Worm (Caenorhabditis elegans) whole organism, early embryonic: ENCODE data around the gene pptr-2.

Experiments used
- B0310.2 ChIP-seq: sonication (generic microtip); optimal IDR thresholded peaks from 2 replicates; lab custom pipeline; 2016; ENCODE audit warnings: mild to moderate bottlenecking, missing genetic modification characterization, missing compliant biosample characterization
- aly-1 ChIP-seq: sonication (generic microtip); optimal IDR thresholded peaks from 2 replicates; lab custom pipeline; 2016; ENCODE audit warnings: missing genetic modification characterization, missing compliant biosample characterization
- ama-1 ChIP-seq: fragments of 150-350 bp; optimal IDR thresholded peaks from 2 replicates; lab custom pipeline; 2014
- ceh-13 ChIP-seq: fragments of 200-800 bp; sonication (Bioruptor generic); optimal IDR thresholded peaks from 2 replicates; lab custom pipeline; 2018; ENCODE audit warnings: mild to moderate bottlenecking, missing genetic modification characterization, missing compliant biosample characterization
- ceh-36 ChIP-seq: sonication (generic microtip); optimal IDR thresholded peaks from 2 replicates; lab custom pipeline; 2016; ENCODE audit warnings: missing genetic modification characterization, inconsistent platforms, missing compliant biosample characterization
- ets-7 ChIP-seq: sonication (generic microtip); optimal IDR thresholded peaks from 2 replicates; lab custom pipeline; 2016; ENCODE audit warnings: missing genotype, missing genetic modification characterization, missing compliant biosample characterization
- flt-1 ChIP-seq: fragments of 200-800 bp; sonication (Bioruptor generic); IDR thresholded peaks from 2 replicates; pipeline ENCODE4 v1.3.6; 2022; ENCODE audit warnings: missing genetic modification characterization, missing compliant biosample characterization
- pes-1 ChIP-seq: fragments of 200-800 bp; sonication (Bioruptor generic); IDR thresholded peaks from 2 replicates; pipeline ENCODE4 v1.3.6; 2022; ENCODE audit warnings: missing genetic modification reagents, missing genetic modification characterization, missing compliant biosample characterization
- sea-1 ChIP-seq: fragments of 200-800 bp; sonication (Bioruptor generic); conservative IDR thresholded peaks from 2 replicates; pipeline ENCODE4 v1.3.6; 2022; ENCODE audit warnings: missing genetic modification characterization, missing compliant biosample characterization
- tbx-11 ChIP-seq: fragments of 200-800 bp; sonication (Bioruptor generic); IDR thresholded peaks from 2 replicates; pipeline ENCODE4 v1.3.6; 2022; ENCODE audit warnings: missing genetic modification characterization, missing compliant biosample characterization
- tbx-37 ChIP-seq: fragments of 200-800 bp; sonication (Bioruptor generic); conservative IDR thresholded peaks from 2 replicates; pipeline ENCODE4 v1.3.6; 2022; ENCODE audit warnings: missing genetic modification reagents, missing genetic modification characterization, missing compliant biosample characterization

- no peak for TF ChIP-seq ama-1 (lab: Kevin White, UChicago)
- no peak for TF ChIP-seq ets-7 (tag; lab: Kevin White, UChicago)
- no peak for TF ChIP-seq aly-1 (tag; lab: Kevin White, UChicago)
- no peak for TF ChIP-seq pes-1 (GFP tag; lab: Robert Waterston, UW)
- no peak for TF ChIP-seq ceh-13 (GFP tag; lab: Kevin White, UChicago)
- TF ChIP-seq B0310.2: no peak
- TF ChIP-seq flt-1 (GFP tag; lab: Robert Waterston, UW): no peak
- TF ChIP-seq ceh-36 (tag; lab: Kevin White, UChicago): no peak
- no peak for TF ChIP-seq tbx-11 (GFP tag; lab: Robert Waterston, UW)
- no peak for TF ChIP-seq tbx-37 (GFP tag; lab: Robert Waterston, UW)
- no peak for TF ChIP-seq sea-1 (GFP tag; lab: Robert Waterston, UW)
These were observed 47.7 kb upstream of the pptr-2 start for ce11 chrV:11082475-11082874.
